Fruit fly (Drosophila melanogaster) whole organism, embryonic: Measurements from ENCODE around the gene CG33939.

Experiments
- Rfx ChIP-seq: fragments of 200-800 bp; sonication (Bioruptor generic); IDR thresholded peaks from 2 replicates; pipeline ENCODE4 v1.3.6; 2022; ENCODE audit warnings: missing biosample characterization, missing genetic modification characterization
- Tbp ChIP-seq: fragments of >200 bp; optimal IDR thresholded peaks from 2 replicates; lab custom pipeline; 2018; ENCODE audit warnings: missing biosample characterization, missing genetic modification characterization
- dpn ChIP-seq, 2 experiments: fragments of 200-800 bp; sonication (Bioruptor generic); optimal IDR thresholded peaks; 3 replicates each; lab custom pipeline; 2016; ENCODE audit warnings: missing biosample characterization in 2 of 2, missing genetic modification characterization in 2 of 2
- gsb-n ChIP-seq: fragments of 200-800 bp; sonication (Bioruptor generic); optimal IDR thresholded peaks from 3 replicates; lab custom pipeline; 2018; ENCODE audit warnings: missing biosample characterization, mild to moderate bottlenecking, missing genetic modification characterization

DNA sequence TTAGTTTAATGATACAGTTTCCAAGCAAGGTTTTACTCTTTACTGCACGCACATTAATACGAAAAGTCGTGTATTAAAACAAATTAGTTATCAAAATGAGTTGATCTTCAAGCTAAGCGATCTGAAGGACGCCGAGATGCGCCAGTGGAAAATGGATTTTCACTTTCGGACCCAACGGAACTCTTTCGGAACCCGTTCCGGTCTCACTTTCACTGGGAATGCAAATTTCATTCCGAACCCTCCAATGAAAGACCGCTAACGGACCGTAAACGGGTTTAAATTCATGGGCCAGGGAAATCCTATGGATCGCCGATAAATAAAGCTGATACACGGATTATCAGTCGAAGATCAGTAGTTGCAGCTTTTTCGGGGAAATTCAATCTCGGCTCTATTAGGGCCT is 11.3 kb downstream of the CG33939 start:
- TF ChIP-seq Tbp (GFP tag; lab: Kevin White, UChicago) (no peak), gsb-n (no peak), Rfx (GFP tag; lab: Robert Waterston, UW) (no peak), dpn (GFP tag; optimal IDR thresholded peaks at IDR 0.05; lab: Kevin White, UChicago) (no peak)
